Worm (Caenorhabditis elegans): ENCODE measurements around the gene F55E10.1.

F55E10.1 gene

DNA sequence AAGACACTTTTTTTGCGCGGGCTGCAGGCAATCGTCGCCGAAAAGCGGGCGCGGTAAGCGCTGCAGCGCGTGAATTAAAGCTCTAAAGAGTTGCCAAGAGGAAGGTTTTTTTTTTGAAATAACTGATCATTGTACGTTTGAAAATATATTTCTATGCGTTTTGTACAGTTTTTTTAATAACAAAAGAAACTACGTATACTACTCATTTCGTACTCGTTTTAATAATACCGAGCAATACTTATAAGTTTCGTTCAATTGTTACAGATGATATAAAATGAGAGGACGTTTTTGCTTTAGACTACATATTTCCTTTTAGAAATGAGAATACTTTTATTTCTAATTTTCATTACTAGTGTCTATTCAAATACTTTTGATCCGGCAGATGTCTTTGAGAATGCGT lies 30.1 kb downstream of the F55E10.1 start, which contains the start of gene nep-15:
nep-15 (plus strand) TSS at position 301 of the 400 bp plus-strand sequence.
- TF ChIP-seq unc-62 (GFP tag; optimal IDR thresholded peaks at IDR 0.05) (no peak), skn-1 (tag; optimal IDR thresholded peaks at IDR 0.05) (no peak), lin-15B (tag; optimal IDR thresholded peaks at IDR 0.05) (no peak), mml-1 (tag; optimal IDR thresholded peaks at IDR 0.05) (no peak), fkh-10 (GFP tag; optimal IDR thresholded peaks at IDR 0.05) (no peak), nfya-1 (tag; optimal IDR thresholded peaks at IDR 0.05; ENCODE audit: insufficient read depth) (no peak), lin-39 (tag; optimal IDR thresholded peaks at IDR 0.05) (no peak), sea-2 (GFP tag; optimal IDR thresholded peaks at IDR 0.05) (no peak), ceh-16 (tag; optimal IDR thresholded peaks at IDR 0.05) (no peak), unc-39 (tag; optimal IDR thresholded peaks at IDR 0.05) (no peak), elt-2 (tag; optimal IDR thresholded peaks at IDR 0.05) (no peak), ceh-82 (tag; optimal IDR thresholded peaks at IDR 0.05) (no peak)

DNA sequence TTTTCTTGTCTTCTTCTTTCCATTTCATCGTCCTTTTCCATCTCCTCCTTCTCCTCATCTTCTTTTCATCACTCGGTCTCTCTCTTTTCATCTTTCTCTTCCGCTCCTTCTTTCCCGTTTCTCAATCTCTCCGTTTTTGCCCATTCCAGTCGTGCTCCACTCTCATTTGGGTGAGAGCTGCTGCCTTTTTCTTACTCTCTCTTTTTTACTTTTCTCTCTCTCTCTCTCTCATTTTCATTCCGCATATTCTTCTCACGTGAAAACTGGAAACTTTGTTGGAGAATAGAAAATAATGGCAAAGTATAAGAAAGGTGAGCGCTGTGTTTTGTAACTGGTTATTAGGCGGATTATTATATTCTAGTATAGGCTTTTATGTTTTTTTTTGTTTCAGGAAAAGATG lies 36.5 kb downstream of the F55E10.1 start, which contains the start of gene tbc-18:
tbc-18 (plus strand) TSS at position 246 of the 400 bp plus-strand sequence.
- peak; percentile 61 for TF ChIP-seq lin-39 (tag; optimal IDR thresholded peaks at IDR 0.05)
- TF ChIP-seq nhr-23 (tag; optimal IDR thresholded peaks at IDR 0.05): no peak
- TF ChIP-seq jun-1 (tag; optimal IDR thresholded peaks at IDR 0.05): peak; percentile 0
- TF ChIP-seq fkh-10 (GFP tag; optimal IDR thresholded peaks at IDR 0.05): peak; percentile 68
- TF ChIP-seq pqm-1 (tag; optimal IDR thresholded peaks at IDR 0.05): peak; percentile 4
- TF ChIP-seq mml-1 (tag; optimal IDR thresholded peaks at IDR 0.05): no peak
- peak; percentile 4 for TF ChIP-seq hmg-11 (tag; optimal IDR thresholded peaks at IDR 0.05)
- TF ChIP-seq nhr-43 (tag; optimal IDR thresholded peaks at IDR 0.05; ENCODE audit: poor library complexity, severe bottlenecking): no peak
- TF ChIP-seq skn-1 (tag; optimal IDR thresholded peaks at IDR 0.05): peak; percentile 54
- no peak for TF ChIP-seq nhr-77 (tag; optimal IDR thresholded peaks at IDR 0.05)
- peak; percentile 82 for TF ChIP-seq nfya-1 (tag; optimal IDR thresholded peaks at IDR 0.05; ENCODE audit: insufficient read depth)
- no peak for TF ChIP-seq ceh-9 (tag; optimal IDR thresholded peaks at IDR 0.05)

- TF ChIP-seq ztf-4 (tag; optimal IDR thresholded peaks at IDR 0.05) (no peak), elt-1 (tag; optimal IDR thresholded peaks at IDR 0.05) (no peak), jun-1 (tag; optimal IDR thresholded peaks at IDR 0.05) (no peak), lsy-12 (tag; optimal IDR thresholded peaks at IDR 0.05) (peak; percentile 42), elt-2 (tag; optimal IDR thresholded peaks at IDR 0.05) (peak; percentile 22), nhr-67 (tag; optimal IDR thresholded peaks at IDR 0.05) (no peak), lin-39 (tag; optimal IDR thresholded peaks at IDR 0.05) (peak; percentile 1), hmg-11 (tag; optimal IDR thresholded peaks at IDR 0.05) (no peak), nhr-237 (tag; optimal IDR thresholded peaks at IDR 0.05) (no peak), egl-5 (tag; optimal IDR thresholded peaks at IDR 0.05) (no peak), tbx-2 (tag; optimal IDR thresholded peaks at IDR 0.05) (no peak), elt-3 (tag; optimal IDR thresholded peaks at IDR 0.05) (no peak)
Observed at ce11 chrX:8381651-8382050, 39.9 kb downstream of the F55E10.1 start.

DNA sequence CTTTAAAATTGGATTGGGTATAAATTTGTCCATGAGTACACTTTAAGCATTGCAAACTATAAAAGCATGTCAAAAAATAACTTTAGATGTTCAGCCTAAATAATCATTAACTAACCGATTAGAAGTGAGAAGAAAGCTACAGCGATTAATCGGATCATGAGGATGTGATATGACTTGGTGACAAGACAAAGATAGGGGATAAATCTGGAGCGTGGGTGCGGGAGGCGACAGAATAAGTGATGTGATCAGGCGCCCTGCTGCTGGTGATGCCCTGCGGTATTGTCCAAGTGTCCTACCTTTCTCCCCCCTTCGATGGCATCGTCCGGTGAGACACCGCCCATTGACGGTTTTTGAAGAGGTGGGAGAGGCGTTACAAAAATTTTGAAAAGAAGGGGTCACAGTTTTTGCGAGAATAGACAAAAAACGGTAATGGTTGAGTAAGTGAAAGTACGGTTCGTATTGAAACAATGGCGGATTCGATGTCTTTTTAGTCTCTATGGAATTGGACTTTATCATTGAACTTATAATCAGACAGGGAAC lies 42.9 kb downstream of the F55E10.1 start, which contains the start of gene F41D9.2:
F41D9.2 (minus strand) TSS at position 304 of the 540 bp plus-strand sequence.
- no peak for TF ChIP-seq lin-15B (tag; optimal IDR thresholded peaks at IDR 0.05)
- peak; percentile 7 for TF ChIP-seq nhr-23 (tag; optimal IDR thresholded peaks at IDR 0.05)
- peak; percentile 24 for TF ChIP-seq nhr-25 (tag; optimal IDR thresholded peaks at IDR 0.05)
- TF ChIP-seq zag-1 (tag; optimal IDR thresholded peaks at IDR 0.05): no peak

DNA sequence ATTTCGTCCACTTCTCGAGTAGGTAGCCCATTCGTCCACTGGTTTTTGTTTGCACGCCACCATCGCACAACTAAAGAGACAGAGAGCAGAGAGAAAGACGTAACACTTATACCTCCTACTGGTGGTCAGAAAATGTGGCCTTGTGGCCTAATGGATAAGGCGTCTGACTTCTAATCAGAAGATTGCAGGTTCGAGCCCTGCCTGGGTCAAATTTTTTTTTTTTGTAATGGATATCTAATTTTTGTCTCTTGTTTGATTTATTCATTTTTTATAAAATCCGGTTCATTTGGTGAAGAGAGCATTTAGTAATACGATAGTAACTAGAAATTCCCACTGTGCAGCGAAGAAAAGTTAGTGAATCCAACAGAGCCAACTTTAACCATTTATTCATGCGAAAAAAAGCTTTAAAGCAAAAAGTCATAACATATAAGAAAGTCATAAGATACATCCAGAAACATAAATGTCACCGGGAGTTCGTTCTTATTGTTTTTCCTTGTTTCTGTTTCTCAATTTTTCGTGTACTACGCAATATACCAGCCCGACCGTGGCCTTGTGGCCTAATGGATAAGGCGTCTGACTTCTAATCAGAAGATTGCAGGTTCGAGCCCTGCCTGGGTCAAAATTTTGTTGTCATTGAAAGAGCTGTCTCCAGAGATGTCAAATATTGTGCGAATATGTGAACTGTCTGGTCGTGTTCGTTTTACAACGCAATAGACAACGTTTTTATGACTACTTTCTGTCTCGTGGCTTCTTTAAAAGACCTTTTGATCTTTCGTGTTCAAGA lies 44.5 kb downstream of the F55E10.1 start:
- TF ChIP-seq ceh-9 (tag; optimal IDR thresholded peaks at IDR 0.05) (no peak), jun-1 (tag; optimal IDR thresholded peaks at IDR 0.05) (peak; percentile 12), elt-3 (tag; optimal IDR thresholded peaks at IDR 0.05) (no peak), ceh-28 (tag; optimal IDR thresholded peaks at IDR 0.05) (no peak), R02D3.7 (tag; optimal IDR thresholded peaks at IDR 0.05) (no peak), pqm-1 (tag; optimal IDR thresholded peaks at IDR 0.05) (peak; percentile 46), ztf-11 (tag; optimal IDR thresholded peaks at IDR 0.05) (no peak), nfya-1 (tag; optimal IDR thresholded peaks at IDR 0.05; ENCODE audit: insufficient read depth) (peak; percentile 54), nhr-11 (tag; optimal IDR thresholded peaks at IDR 0.05) (no peak), elt-2 (tag; optimal IDR thresholded peaks at IDR 0.05) (peak; percentile 16), lsy-12 (tag; optimal IDR thresholded peaks at IDR 0.05) (peak; percentile 45), nhr-23 (tag; optimal IDR thresholded peaks at IDR 0.05) (no peak), ama-1 (optimal IDR thresholded peaks at IDR 0.05) (no peak), nhr-77 (tag; optimal IDR thresholded peaks at IDR 0.05) (no peak), fkh-10 (GFP tag; optimal IDR thresholded peaks at IDR 0.05) (no peak), pha-4 (tag; optimal IDR thresholded peaks at IDR 0.05) (peak; percentile 60), tbx-2 (tag; optimal IDR thresholded peaks at IDR 0.05) (peak; percentile 8), egl-5 (tag; optimal IDR thresholded peaks at IDR 0.05) (peak; percentile 34), skn-1 (tag; optimal IDR thresholded peaks at IDR 0.05) (no peak), fos-1 (tag; optimal IDR thresholded peaks at IDR 0.05) (no peak), nhr-12 (tag; optimal IDR thresholded peaks at IDR 0.05) (no peak), zag-1 (tag; optimal IDR thresholded peaks at IDR 0.05) (no peak), sea-2 (GFP tag; optimal IDR thresholded peaks at IDR 0.05) (no peak), unc-62 (GFP tag; optimal IDR thresholded peaks at IDR 0.05) (no peak), nhr-43 (tag; optimal IDR thresholded peaks at IDR 0.05; ENCODE audit: poor library complexity, severe bottlenecking) (no peak), aly-2 (tag; optimal IDR thresholded peaks at IDR 0.05) (no peak), lin-39 (tag; optimal IDR thresholded peaks at IDR 0.05) (peak; percentile 75), ceh-82 (tag; optimal IDR thresholded peaks at IDR 0.05) (no peak), unc-39 (tag; optimal IDR thresholded peaks at IDR 0.05) (no peak), lin-15B (tag; optimal IDR thresholded peaks at IDR 0.05) (no peak)
